Worm (Caenorhabditis elegans) whole organism, L1 larva: ENCODE data around the gene col-81.

Source experiments
- aha-1 ChIP-seq: fragments of 150-350 bp; optimal IDR thresholded peaks from 2 replicates; lab custom pipeline; 2014; ENCODE audit warnings: missing biosample characterization, missing genetic modification characterization
- alr-1 ChIP-seq: fragments of 200-800 bp; sonication (Bioruptor generic); optimal IDR thresholded peaks from 2 replicates; lab custom pipeline; 2018; ENCODE audit warnings: borderline replicate concordance, mild to moderate bottlenecking, missing genetic modification characterization, missing compliant biosample characterization
- fkh-4 ChIP-seq: sonication (generic microtip); optimal IDR thresholded peaks from 2 replicates; lab custom pipeline; 2016; ENCODE audit warnings: missing compliant biosample characterization, missing genetic modification characterization, borderline replicate concordance
- grh-1 ChIP-seq: fragments of 200-800 bp; sonication (Bioruptor generic); IDR thresholded peaks from 2 replicates; pipeline ENCODE4 v1.3.6; 2022; ENCODE audit warnings: missing genetic modification reagents, missing genetic modification characterization, missing compliant biosample characterization
- irx-1 ChIP-seq: sonication (generic microtip); optimal IDR thresholded peaks from 2 replicates; lab custom pipeline; 2016; ENCODE audit warnings: missing genetic modification characterization, missing compliant biosample characterization
- lin-14 ChIP-seq: fragments of 200-800 bp; sonication (Bioruptor generic); optimal IDR thresholded peaks from 2 replicates; lab custom pipeline; 2018; ENCODE audit warnings: mild to moderate bottlenecking, missing genetic modification characterization, moderate library complexity, missing compliant biosample characterization
- nhr-237 ChIP-seq: fragments of 150-350 bp; optimal IDR thresholded peaks from 2 replicates; lab custom pipeline; 2014; ENCODE audit warnings: missing biosample characterization, missing genetic modification characterization
- pax-3 ChIP-seq: fragments of 200-800 bp; sonication (Bioruptor generic); optimal IDR thresholded peaks from 2 replicates; lab custom pipeline; 2018; ENCODE audit warnings: mild to moderate bottlenecking, missing genetic modification characterization, moderate library complexity, missing compliant biosample characterization
- skn-1 ChIP-seq: fragments of 150-350 bp; optimal IDR thresholded peaks from 2 replicates; lab custom pipeline; 2014; ENCODE audit warnings: missing biosample characterization, missing genetic modification characterization
- unc-62 ChIP-seq: fragments of 150-350 bp; optimal IDR thresholded peaks from 2 replicates; lab custom pipeline; 2014; ENCODE audit warnings: missing biosample characterization, missing genetic modification reagents, missing genetic modification characterization
- unc-86 ChIP-seq: sonication (generic microtip); optimal IDR thresholded peaks from 2 replicates; lab custom pipeline; 2016; ENCODE audit warnings: missing genetic modification characterization, missing compliant biosample characterization

col-81 gene

ce11 chrII:10970625-10971024 is 42.9 kb downstream of the col-81 start (continued):
- TF ChIP-seq unc-86 (tag; lab: Kevin White, UChicago): peak; percentile 29
- TF ChIP-seq grh-1 (GFP tag; lab: Robert Waterston, UW): no peak
- no peak for TF ChIP-seq nhr-237
- TF ChIP-seq alr-1 (tag; lab: Kevin White, UChicago): no peak
- TF ChIP-seq fkh-4 (tag; lab: Kevin White, UChicago): no peak
- TF ChIP-seq unc-62 (GFP tag; lab: Kevin White, UChicago): no peak
- TF ChIP-seq skn-1 (tag; lab: Kevin White, UChicago): no peak
- TF ChIP-seq aha-1 (tag; lab: Kevin White, UChicago): no peak

- no peak for TF ChIP-seq pax-3 (tag; lab: Kevin White, UChicago)
- TF ChIP-seq alr-1 (tag; lab: Kevin White, UChicago): no peak
- peak; percentile 6 for TF ChIP-seq lin-14
- TF ChIP-seq irx-1 (tag; lab: Kevin White, UChicago): no peak
These were observed 48.8 kb downstream of the col-81 start for ce11 chrII:10964748-10965147.
